Fruit fly (Drosophila melanogaster): ENCODE data around the gene CG43610.

DNA sequence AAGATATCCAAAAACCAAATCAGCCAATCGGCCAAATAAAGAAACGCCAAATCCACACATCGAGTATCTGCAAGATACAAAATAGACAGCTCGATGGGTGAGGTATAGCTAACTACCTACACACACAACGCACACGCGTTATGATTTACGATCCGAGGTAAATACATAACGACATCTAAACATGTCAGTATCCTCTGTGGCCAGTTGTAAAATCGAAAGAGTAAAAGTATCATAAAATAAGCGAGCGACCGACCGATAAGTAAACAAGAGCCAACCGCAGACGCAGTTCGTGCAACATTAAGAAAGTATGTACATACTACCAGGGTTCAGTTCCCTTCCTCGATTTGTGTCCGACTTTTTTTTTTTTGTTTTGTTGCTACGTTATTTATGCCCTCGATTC lies 27.3 kb downstream of the CG43610 start:
- TF ChIP-seq CG14711 (tag; optimal IDR thresholded peaks at IDR 0.05) (no peak), Mnt (GFP tag; optimal IDR thresholded peaks at IDR 0.05) (no peak), ovo (GFP tag; optimal IDR thresholded peaks at IDR 0.05) (no peak), CG7045 (GFP tag; optimal IDR thresholded peaks at IDR 0.05) (no peak), CG5204 (GFP tag; optimal IDR thresholded peaks at IDR 0.05) (no peak), CG7101 (tag; optimal IDR thresholded peaks at IDR 0.05) (no peak), Hr96 (GFP tag; optimal IDR thresholded peaks at IDR 0.05) (no peak), bab1 (GFP tag; optimal IDR thresholded peaks at IDR 0.05) (no peak), kay (GFP tag; ENCODE audit: borderline replicate concordance) (no peak), cnc (optimal IDR thresholded peaks at IDR 0.05) (no peak)

Measured in whole organism, adult.